Fruit fly (Drosophila melanogaster): ENCODE data around the gene GAA1.

The GAA1 gene

DNA sequence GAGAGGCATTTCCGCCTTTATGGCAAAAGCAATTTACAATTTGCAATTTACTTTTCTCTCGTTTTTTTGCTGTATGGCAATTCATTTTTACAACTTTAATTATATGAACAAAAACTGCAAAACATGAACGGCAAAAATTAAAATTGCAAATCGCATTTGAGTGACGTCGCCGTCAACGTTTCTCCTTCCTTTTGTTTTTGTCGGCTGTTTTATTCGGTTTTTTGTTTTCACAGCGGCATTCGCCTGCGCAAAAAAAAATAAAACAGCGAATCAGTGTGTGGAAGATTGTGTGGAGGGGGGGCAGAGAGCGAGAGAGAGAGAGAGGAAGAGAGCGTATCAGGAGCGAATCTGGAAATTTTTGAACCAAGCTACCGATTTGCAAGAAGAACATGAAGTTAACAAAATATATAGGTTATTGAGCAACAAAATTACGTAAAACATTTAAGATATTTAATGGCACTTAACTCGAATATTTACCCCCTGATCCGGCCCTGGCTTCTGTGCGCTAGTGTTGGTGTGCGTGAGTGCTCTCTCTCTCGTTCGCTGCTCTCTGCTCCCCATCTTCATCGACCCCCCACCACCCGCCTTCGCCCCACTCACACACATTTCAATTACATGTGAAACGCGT lies 45.5 kb upstream of the GAA1 start (continued):
- TF ChIP-seq Gsc (GFP tag; IDR thresholded peaks at IDR 0.05) = peak; percentile 99
- TF ChIP-seq D (optimal IDR thresholded peaks at IDR 0.05) = no peak
- peak; percentile 98 for TF ChIP-seq D (GFP tag; optimal IDR thresholded peaks at IDR 0.05)
- TF ChIP-seq CG10267 (tag; optimal IDR thresholded peaks at IDR 0.05) = peak; percentile 91
- TF ChIP-seq CG4424 (GFP tag; optimal IDR thresholded peaks at IDR 0.05) = peak; percentile 99
- peak; percentile 99 for TF ChIP-seq CG17328 (GFP tag; IDR thresholded peaks at IDR 0.05)
- peak; percentile 99 for TF ChIP-seq toy (GFP tag; IDR thresholded peaks at IDR 0.05)
- peak; percentile 98 for TF ChIP-seq CG11504 (tag; optimal IDR thresholded peaks at IDR 0.05)
- peak; percentile 99 for TF ChIP-seq ERR (GFP tag; optimal IDR thresholded peaks at IDR 0.05)
- peak; percentile 99 for TF ChIP-seq ara (GFP tag; IDR thresholded peaks at IDR 0.05)
- TF ChIP-seq trem (tag; optimal IDR thresholded peaks at IDR 0.05) = peak; percentile 90
- TF ChIP-seq cg (GFP tag; optimal IDR thresholded peaks at IDR 0.05) = peak; percentile 94
- peak; percentile 95 for TF ChIP-seq CG7987 (GFP tag; optimal IDR thresholded peaks at IDR 0.05)
- peak; percentile 98 for TF ChIP-seq Doc2 (GFP tag; IDR thresholded peaks at IDR 0.05)
- TF ChIP-seq fru (optimal IDR thresholded peaks at IDR 0.05) = no peak
- peak; percentile 97 for TF ChIP-seq CG6854 (GFP tag; optimal IDR thresholded peaks at IDR 0.05)
- peak; percentile 99 for TF ChIP-seq gce (GFP tag; IDR thresholded peaks at IDR 0.05)
- peak; percentile 99 for TF ChIP-seq CG30431 (GFP tag; optimal IDR thresholded peaks at IDR 0.05)
- peak; percentile 99 for TF ChIP-seq H15 (GFP tag; IDR thresholded peaks at IDR 0.05)
- TF ChIP-seq stwl (tag; optimal IDR thresholded peaks at IDR 0.05) = peak; percentile 50
- TF ChIP-seq peb (GFP tag; IDR thresholded peaks at IDR 0.05) = peak; percentile 99
- peak; percentile 99 for TF ChIP-seq CG14667 (GFP tag; IDR thresholded peaks at IDR 0.05)
- peak; percentile 97 for TF ChIP-seq odd (GFP tag; optimal IDR thresholded peaks at IDR 0.05)
- TF ChIP-seq chinmo (GFP tag; IDR thresholded peaks at IDR 0.05; ENCODE audit: partially characterized antibody) = peak; percentile 89; the same call in 2 of the 4 replicates
- TF ChIP-seq insv (GFP tag; optimal IDR thresholded peaks at IDR 0.05) = peak in 1 of 2 experiments; percentile 70
- no peak for TF ChIP-seq CG1832 (GFP tag; optimal IDR thresholded peaks at IDR 0.05)
- TF ChIP-seq Gug (GFP tag; IDR thresholded peaks at IDR 0.05) = peak; percentile 99
- TF ChIP-seq eyg (GFP tag; optimal IDR thresholded peaks at IDR 0.05) = peak; percentile 97
- peak; percentile 99 for TF ChIP-seq gem (tag; optimal IDR thresholded peaks at IDR 0.05)
- TF ChIP-seq NC2β (GFP tag; optimal IDR thresholded peaks at IDR 0.05) = peak; percentile 98
- TF ChIP-seq CG6689 (GFP tag; IDR thresholded peaks at IDR 0.05) = peak; percentile 99
- TF ChIP-seq CG18764 (GFP tag; optimal IDR thresholded peaks at IDR 0.05) = peak; percentile 97
- peak; percentile 98 for TF ChIP-seq CG10979 (tag; optimal IDR thresholded peaks at IDR 0.05)
- TF ChIP-seq CG5245 (GFP tag; optimal IDR thresholded peaks at IDR 0.05) = peak; percentile 99
- TF ChIP-seq CG7786 (GFP tag; optimal IDR thresholded peaks at IDR 0.05) = peak; percentile 99
- peak; percentile 100 for TF ChIP-seq dysf (GFP tag; IDR thresholded peaks at IDR 0.05)
- TF ChIP-seq CG2889 (GFP tag; IDR thresholded peaks at IDR 0.05) = peak; percentile 99
- TF ChIP-seq kni (GFP tag; optimal IDR thresholded peaks at IDR 0.05) = peak; percentile 78
- peak; percentile 24 for TF ChIP-seq pros (GFP tag; optimal IDR thresholded peaks at IDR 0.05)
- peak; percentile 95 for TF ChIP-seq ash1 (GFP tag; optimal IDR thresholded peaks at IDR 0.05)
- TF ChIP-seq mam (GFP tag; optimal IDR thresholded peaks at IDR 0.05) = peak; percentile 100
- peak; percentile 86 for TF ChIP-seq CG4707 (GFP tag; optimal IDR thresholded peaks at IDR 0.05)
- TF ChIP-seq CG17359 (tag; optimal IDR thresholded peaks at IDR 0.05) = peak; percentile 99
- peak; percentile 97 for TF ChIP-seq Max (GFP tag; optimal IDR thresholded peaks at IDR 0.05)
- peak; percentile 90 for TF ChIP-seq CG34224 (GFP tag; IDR thresholded peaks at IDR 0.05; ENCODE audit: partially characterized antibody)
- peak; percentile 97 for TF ChIP-seq CG1024 (GFP tag; IDR thresholded peaks at IDR 0.05)
- peak; percentile 92 for TF ChIP-seq Ets97D (GFP tag; optimal IDR thresholded peaks at IDR 0.05)
- peak; percentile 72 for TF ChIP-seq CG7271 (tag; optimal IDR thresholded peaks at IDR 0.05)
- peak; percentile 99 for TF ChIP-seq caup (GFP tag; optimal IDR thresholded peaks at IDR 0.05; ENCODE audit: severe bottlenecking)
- peak; percentile 98 for TF ChIP-seq CG6272 (GFP tag; IDR thresholded peaks at IDR 0.05)

Data from whole organism, embryonic.